Worm (Caenorhabditis elegans): ENCODE measurements around the gene K01D12.15.

DNA sequence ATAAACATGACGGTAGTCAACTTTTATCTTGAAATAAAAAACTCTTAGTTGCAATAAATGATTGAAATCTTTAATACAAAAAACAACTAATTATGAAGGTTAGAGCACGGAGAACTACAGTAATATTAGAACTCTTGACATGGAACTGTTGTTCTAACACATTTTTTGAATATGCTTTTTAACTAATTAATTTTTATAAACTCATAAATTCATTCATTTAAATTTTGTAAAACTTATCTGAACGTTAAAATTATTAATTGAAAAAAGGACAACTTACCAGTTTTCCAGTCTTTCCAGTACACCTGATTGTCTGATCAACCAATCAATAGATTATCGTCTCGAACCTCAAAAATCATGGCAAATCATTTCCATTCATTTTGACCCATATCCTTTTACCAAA, 33.8 kb upstream of the K01D12.15 start, which contains the start of gene sqt-3:
- TF ChIP-seq med-1 (GFP tag; optimal IDR thresholded peaks at IDR 0.05; ENCODE audit: insufficient read depth) = no peak
- TF ChIP-seq ztf-23 (GFP tag; IDR thresholded peaks at IDR 0.05) = no peak
- no peak for TF ChIP-seq flt-1 (GFP tag; IDR thresholded peaks at IDR 0.05)
- no peak for TF ChIP-seq T22C8.4 (GFP tag; IDR thresholded peaks at IDR 0.05)
- no peak for TF ChIP-seq cog-1 (tag; optimal IDR thresholded peaks at IDR 0.05)

Measured in whole organism, midembryonic.